Fruit fly (Drosophila melanogaster) S2 (cell line): ENCODE results near the gene CG42759.

Experiments
- CG8478 ChIP-seq: fragments of >200 bp; optimal IDR thresholded peaks from 2 replicates; lab custom pipeline; 2018
- CTCF ChIP-seq, 2 experiments: fragments of >200 bp; optimal IDR thresholded peaks; 2 replicates each; lab custom pipeline; 2018

DNA sequence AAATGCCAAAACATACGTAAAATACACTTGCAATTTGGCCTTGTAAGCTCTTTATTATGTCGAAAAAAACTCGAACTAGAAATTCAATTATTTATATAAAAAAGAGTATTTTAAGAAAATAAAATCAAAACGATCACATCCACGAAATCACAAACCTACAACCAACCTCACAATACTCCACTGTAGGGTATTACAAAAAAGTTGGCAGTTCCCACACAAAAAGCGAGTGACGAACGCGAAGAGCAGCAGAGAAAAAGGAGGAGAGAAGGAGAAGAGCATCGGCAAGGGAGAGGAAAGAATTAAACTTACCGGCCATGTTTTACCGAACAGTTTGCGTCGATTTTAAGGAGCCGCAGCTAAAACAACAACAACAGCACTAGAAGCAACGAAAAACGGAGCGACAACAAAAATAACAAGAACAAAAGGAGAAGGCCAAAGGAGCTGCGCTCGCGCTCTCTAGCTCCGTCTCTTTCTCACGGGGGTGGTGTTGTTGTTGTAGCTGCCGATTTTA, 9.9 kb upstream of the CG42759 start:
- no peak for TF ChIP-seq CTCF (optimal IDR thresholded peaks at IDR 0.05; lab: Kevin White, UChicago)
- no peak for TF ChIP-seq CG8478 (lab: Kevin White, UChicago)
